Fruit fly (Drosophila melanogaster) Kc167 (cell line): ENCODE results near the gene CG15023.

Source experiments
- Myc ChIP-seq: fragments of >200 bp; optimal IDR thresholded peaks from 2 replicates; lab custom pipeline; 2017; ENCODE audit warnings: missing external identifiers
- Sin3A ChIP-seq: fragments of >200 bp; optimal IDR thresholded peaks from 2 replicates; lab custom pipeline; 2018; ENCODE audit warnings: missing external identifiers
- h ChIP-seq: fragments of >200 bp; optimal IDR thresholded peaks from 3 replicates; lab custom pipeline; 2018; ENCODE audit warnings: missing external identifiers
- insv ChIP-seq: fragments of >200 bp; optimal IDR thresholded peaks from 3 replicates; lab custom pipeline; 2018; ENCODE audit warnings: missing external identifiers
- psq ChIP-seq: fragments of >200 bp; optimal IDR thresholded peaks from 2 replicates; lab custom pipeline; 2017; ENCODE audit warnings: missing external identifiers
- ttk ChIP-seq: sonication (Bioruptor generic); optimal IDR thresholded peaks from 2 replicates; lab custom pipeline; 2017; ENCODE audit warnings: missing external identifiers

CG15023 gene

dm6 chr3L:4461454-4462045, at the start of gene CG15023:
Gene CG15023, minus strand, starts transcription at chr3L:4461504.
- TF ChIP-seq h (lab: Kevin White, UChicago), result no peak
- TF ChIP-seq Sin3A (lab: Kevin White, UChicago), result no peak
- no peak for TF ChIP-seq psq
- TF ChIP-seq Myc (lab: Kevin White, UChicago), result no peak
- no peak for TF ChIP-seq ttk (lab: Kevin White, UChicago)
- no peak for TF ChIP-seq insv

dm6 chr3L:4510317-4510716, 49.0 kb upstream of the CG15023 start:
- TF ChIP-seq psq, result no peak
- no peak for TF ChIP-seq ttk (lab: Kevin White, UChicago)

dm6 chr3L:4508926-4509457, 47.7 kb upstream of the CG15023 start:
- TF ChIP-seq insv, result no peak
- TF ChIP-seq psq, result no peak
- no peak for TF ChIP-seq Sin3A (lab: Kevin White, UChicago)
- no peak for TF ChIP-seq Myc (lab: Kevin White, UChicago)
- TF ChIP-seq ttk (lab: Kevin White, UChicago), result no peak
- no peak for TF ChIP-seq h (lab: Kevin White, UChicago)

DNA sequence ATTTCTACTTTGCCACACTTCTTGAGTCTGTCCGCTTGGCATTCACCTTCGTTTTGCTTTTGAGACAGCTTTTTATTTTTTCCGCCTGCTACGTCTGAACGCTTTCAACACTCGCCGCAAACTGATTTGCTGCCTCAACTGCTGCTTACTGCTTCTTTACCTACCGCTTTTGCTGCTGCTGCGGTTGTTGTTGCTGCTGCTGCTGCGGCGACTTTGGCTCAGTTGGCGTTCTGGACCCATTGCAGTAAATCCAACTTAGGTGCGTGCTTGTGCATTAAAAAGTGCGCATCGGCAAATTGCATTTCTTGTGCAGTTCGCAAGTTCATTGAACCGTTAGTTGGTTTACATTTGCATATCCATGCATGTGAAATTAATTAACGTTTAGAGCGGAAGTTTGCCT, 47.0 kb upstream of the CG15023 start, which contains the start of gene NT1:
Gene NT1, minus strand, starts transcription at position 127 of the 400 bp plus-strand sequence.
- no peak for TF ChIP-seq Myc (lab: Kevin White, UChicago)
- TF ChIP-seq h (lab: Kevin White, UChicago), result no peak
- no peak for TF ChIP-seq Sin3A (lab: Kevin White, UChicago)
- TF ChIP-seq psq, result no peak
- no peak for TF ChIP-seq ttk (lab: Kevin White, UChicago)

DNA sequence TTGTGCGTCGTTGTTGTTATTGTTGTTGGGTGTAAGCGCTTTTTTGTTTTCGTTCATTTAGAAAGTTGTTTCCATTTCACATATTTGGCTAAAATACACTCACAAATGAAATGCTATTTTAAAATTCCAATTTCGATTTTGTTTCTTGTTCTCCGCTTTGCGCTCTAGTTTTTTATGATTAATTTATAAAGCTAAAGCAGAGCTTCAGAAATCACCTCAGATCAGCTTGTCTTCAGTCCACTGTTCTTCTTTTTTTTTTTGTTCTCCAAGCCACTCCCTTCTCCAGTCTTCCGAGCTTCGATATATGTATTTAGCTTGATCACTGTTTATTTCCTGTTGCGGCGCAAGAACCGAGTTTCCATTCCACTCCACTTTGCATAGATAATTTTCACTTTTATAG, 46.5 kb upstream of the CG15023 start:
- TF ChIP-seq psq (no peak), Sin3A (lab: Kevin White, UChicago) (no peak), insv (no peak), Myc (lab: Kevin White, UChicago) (no peak), h (lab: Kevin White, UChicago) (no peak), ttk (lab: Kevin White, UChicago) (no peak)

DNA sequence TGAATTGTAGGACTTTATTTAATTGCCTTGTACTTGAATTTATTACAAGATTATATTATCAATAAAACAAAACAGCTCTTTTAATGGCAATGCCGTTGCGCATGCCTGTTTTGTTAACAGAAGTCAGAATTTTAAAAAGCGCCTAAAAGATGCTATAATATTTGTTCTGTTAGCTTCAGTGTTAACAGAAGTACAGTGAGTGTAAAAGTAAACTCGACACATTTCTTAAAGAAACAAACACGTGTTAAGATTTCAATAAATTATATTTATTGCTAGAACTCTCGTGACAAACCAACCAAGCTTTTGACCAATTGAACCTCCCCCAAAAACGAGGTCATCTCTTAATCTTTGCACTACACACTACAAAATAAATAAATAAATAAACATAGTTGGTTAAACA, 40.1 kb upstream of the CG15023 start:
- TF ChIP-seq h (lab: Kevin White, UChicago) (no peak), Sin3A (lab: Kevin White, UChicago) (no peak), psq (no peak), insv (no peak), Myc (lab: Kevin White, UChicago) (no peak), ttk (lab: Kevin White, UChicago) (no peak)

DNA sequence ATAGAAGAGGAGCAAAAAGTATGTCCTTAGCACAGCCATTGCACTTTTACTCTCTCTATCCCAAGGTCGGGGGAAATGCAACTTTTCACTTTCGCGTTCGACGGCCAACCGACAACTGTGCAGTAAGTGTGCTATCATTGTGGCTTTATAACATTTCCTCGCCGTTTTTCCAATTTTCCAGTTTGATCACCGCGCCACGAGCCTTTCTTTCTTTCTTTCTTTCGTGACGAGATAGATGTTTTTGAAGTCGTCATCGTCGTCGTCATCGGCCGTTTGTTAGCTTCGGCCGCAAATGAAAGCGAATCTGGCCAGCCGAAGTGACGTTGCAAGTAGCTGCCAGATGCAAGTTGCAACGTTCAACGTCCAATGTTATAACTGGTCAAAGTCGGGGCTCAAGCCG, 39.1 kb upstream of the CG15023 start, which contains the start of gene CG13720:
Gene CG13720, minus strand, starts transcription at position 101 of the 400 bp plus-strand sequence.
- TF ChIP-seq Sin3A (lab: Kevin White, UChicago), result no peak
- no peak for TF ChIP-seq Myc (lab: Kevin White, UChicago)
- no peak for TF ChIP-seq insv
- TF ChIP-seq psq, result no peak
- TF ChIP-seq ttk (lab: Kevin White, UChicago), result no peak
- no peak for TF ChIP-seq h (lab: Kevin White, UChicago)

DNA sequence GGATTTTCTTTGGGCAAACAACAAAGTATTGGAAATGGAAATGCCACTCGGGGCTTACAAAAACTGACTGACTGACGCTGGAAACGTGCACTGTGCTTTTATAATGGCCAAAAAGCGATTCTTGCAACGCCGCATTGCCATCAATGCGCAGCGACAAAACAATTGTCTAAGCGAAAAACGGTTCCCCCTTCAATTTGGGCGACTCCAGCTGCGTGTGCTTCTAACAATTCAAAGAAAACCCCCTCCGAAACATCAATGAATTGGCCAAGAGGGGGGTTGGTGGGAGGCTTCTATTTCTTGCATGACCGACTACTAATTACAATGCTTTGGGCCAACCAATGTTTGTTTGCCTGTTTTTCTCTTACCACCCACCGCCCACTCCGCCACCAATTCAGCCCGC, 36.4 kb upstream of the CG15023 start, which contains the start of gene CG13721:
Gene CG13721, minus strand, starts transcription at position 101 of the 400 bp plus-strand sequence.
- TF ChIP-seq ttk (lab: Kevin White, UChicago) (no peak), Myc (lab: Kevin White, UChicago) (no peak), psq (no peak), insv (no peak), Sin3A (lab: Kevin White, UChicago) (no peak), h (lab: Kevin White, UChicago) (no peak)

DNA sequence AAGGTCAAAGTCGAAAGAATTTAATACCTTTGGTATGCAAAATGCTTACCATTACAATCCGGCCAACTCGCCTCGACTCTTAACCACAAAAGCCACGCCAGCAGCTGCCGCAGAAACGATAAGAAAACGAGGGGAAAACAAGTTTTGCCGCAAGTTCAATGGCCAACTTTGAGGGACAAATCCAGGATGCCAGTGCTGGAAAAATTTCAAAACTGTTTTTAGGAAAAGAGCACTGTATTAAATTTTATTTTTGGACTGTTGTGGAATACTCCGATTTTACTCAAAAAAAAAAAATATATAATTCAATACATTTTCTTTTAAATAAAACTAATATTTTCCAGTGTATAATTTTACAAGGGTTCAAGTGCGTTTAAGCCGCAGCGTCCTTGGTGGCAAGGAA, 33.3 kb upstream of the CG15023 start:
- TF ChIP-seq Sin3A (lab: Kevin White, UChicago), result no peak
- no peak for TF ChIP-seq insv
- TF ChIP-seq ttk (lab: Kevin White, UChicago), result no peak
- TF ChIP-seq Myc (lab: Kevin White, UChicago), result no peak
- TF ChIP-seq h (lab: Kevin White, UChicago), result no peak
- TF ChIP-seq psq, result no peak

dm6 chr3L:4493609-4494008, 32.3 kb upstream of the CG15023 start:
- no peak for TF ChIP-seq h (lab: Kevin White, UChicago)
- no peak for TF ChIP-seq Myc (lab: Kevin White, UChicago)
- no peak for TF ChIP-seq psq
- no peak for TF ChIP-seq insv
- TF ChIP-seq Sin3A (lab: Kevin White, UChicago), result no peak
- no peak for TF ChIP-seq ttk (lab: Kevin White, UChicago)

DNA sequence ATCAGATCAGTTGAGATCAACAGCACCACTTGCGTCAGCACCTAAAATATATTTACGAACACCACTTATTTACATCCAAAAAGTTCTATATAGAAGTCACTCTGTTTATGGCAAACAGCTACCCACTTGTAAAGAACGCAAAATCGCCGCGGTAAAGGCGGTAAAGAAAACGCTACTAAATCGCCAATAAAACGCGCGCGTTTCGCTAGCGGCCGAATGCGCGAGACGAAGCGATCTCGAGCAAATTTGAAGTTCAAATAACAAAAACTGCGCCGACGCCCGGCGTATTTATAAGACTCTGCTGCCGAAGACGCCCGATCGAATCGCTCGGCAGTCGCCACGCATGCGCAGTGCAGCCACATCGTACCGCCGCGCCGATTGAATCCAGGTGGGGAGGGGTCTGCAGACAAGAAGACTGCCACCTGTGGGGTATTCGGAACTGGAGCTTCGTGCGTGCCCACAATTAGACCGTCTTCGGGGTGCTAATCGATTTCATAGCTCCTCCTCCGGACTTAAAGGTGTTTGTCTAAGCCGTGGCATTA, 29.5 kb upstream of the CG15023 start, which contains the start of gene CG13722:
Gene CG13722, minus strand, starts transcription at position 262 of the 542 bp plus-strand sequence.
- TF ChIP-seq ttk (lab: Kevin White, UChicago) (no peak), Myc (lab: Kevin White, UChicago) (no peak), insv (no peak), psq (no peak), Sin3A (lab: Kevin White, UChicago) (no peak)

dm6 chr3L:4489490-4489889, 28.2 kb upstream of the CG15023 start:
- TF ChIP-seq psq (no peak), insv (no peak), Sin3A (lab: Kevin White, UChicago) (no peak), Myc (lab: Kevin White, UChicago) (no peak), ttk (lab: Kevin White, UChicago) (no peak), h (lab: Kevin White, UChicago) (no peak)
